Fruit fly (Drosophila melanogaster): ENCODE measurements around the gene Pli.

The Pli gene

DNA sequence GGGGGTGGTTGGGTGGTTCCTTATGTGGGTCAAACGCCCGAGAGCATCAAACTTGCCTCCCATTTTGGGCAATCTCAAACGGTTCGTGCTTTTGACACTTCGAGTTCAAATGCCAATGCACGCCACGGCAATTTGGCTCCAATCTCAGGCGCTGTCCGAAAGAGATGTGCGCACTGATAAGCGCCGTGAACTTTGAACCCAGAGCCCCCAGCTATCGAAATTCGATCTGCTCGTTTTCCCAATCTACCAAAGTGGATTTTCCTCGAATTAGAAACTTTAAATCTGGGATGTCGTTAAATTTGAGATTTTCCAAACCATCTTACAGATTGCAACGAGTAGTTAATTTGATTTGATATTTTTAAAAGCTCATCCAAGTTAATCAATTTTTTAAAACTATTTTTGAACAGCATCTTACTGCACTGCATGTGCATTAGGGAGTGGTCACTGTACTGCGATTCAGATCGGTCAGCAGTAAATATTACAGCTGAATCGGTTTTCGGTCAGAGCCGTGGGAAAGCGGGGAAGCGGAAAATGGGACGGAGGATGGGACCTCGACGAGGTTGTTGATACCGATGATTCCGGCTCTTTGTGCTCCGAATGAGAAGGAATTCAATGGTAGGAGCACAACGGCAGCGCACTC is 5.6 kb downstream of the Pli start (continued):
- no peak for TF ChIP-seq D (optimal IDR thresholded peaks at IDR 0.05)
- TF ChIP-seq D (GFP tag; optimal IDR thresholded peaks at IDR 0.05): no peak
- TF ChIP-seq CG14667 (GFP tag; IDR thresholded peaks at IDR 0.05): no peak
- TF ChIP-seq hb (GFP tag; IDR thresholded peaks at IDR 0.05; ENCODE audit: partially characterized antibody): no peak
- TF ChIP-seq fu2 (GFP tag; optimal IDR thresholded peaks at IDR 0.05): no peak
- no peak for TF ChIP-seq CG3995 (GFP tag; optimal IDR thresholded peaks at IDR 0.05)
- TF ChIP-seq tio (GFP tag; optimal IDR thresholded peaks at IDR 0.05): no peak
- TF ChIP-seq stc (GFP tag; IDR thresholded peaks at IDR 0.05): no peak
- TF ChIP-seq E2f2 (GFP tag; IDR thresholded peaks at IDR 0.05): no peak
- peak; percentile 54 for TF ChIP-seq grau (tag; optimal IDR thresholded peaks at IDR 0.05)
- TF ChIP-seq chinmo (GFP tag; IDR thresholded peaks at IDR 0.05; ENCODE audit: partially characterized antibody): no peak
- no peak for TF ChIP-seq hbn (GFP tag; IDR thresholded peaks at IDR 0.05; ENCODE audit: partially characterized antibody)
- TF ChIP-seq sqz (GFP tag; optimal IDR thresholded peaks at IDR 0.05): no peak
- TF ChIP-seq CG9876 (GFP tag; optimal IDR thresholded peaks at IDR 0.05): no peak
- no peak for TF ChIP-seq CG1233 (GFP tag; optimal IDR thresholded peaks at IDR 0.05)
- TF ChIP-seq CG7357 (GFP tag; IDR thresholded peaks at IDR 0.05): no peak
- no peak for TF ChIP-seq az2 (GFP tag; optimal IDR thresholded peaks at IDR 0.05)
- no peak for TF ChIP-seq CG12391 (tag; optimal IDR thresholded peaks at IDR 0.05)
- TF ChIP-seq slp2 (GFP tag; optimal IDR thresholded peaks at IDR 0.05): no peak
- TF ChIP-seq corto (GFP tag; optimal IDR thresholded peaks at IDR 0.05): no peak
- no peak for TF ChIP-seq Dek (tag; optimal IDR thresholded peaks at IDR 0.05)
- TF ChIP-seq ara (GFP tag; IDR thresholded peaks at IDR 0.05): no peak
- TF ChIP-seq ap (GFP tag; IDR thresholded peaks at IDR 0.05): no peak
- TF ChIP-seq YL-1 (GFP tag; optimal IDR thresholded peaks at IDR 0.05): no peak
- 0 out of 2 replicates have a peak, but pooled peaks have one; percentile 14 for TF ChIP-seq Xrp1 (GFP tag; IDR thresholded peaks at IDR 0.05)
- no peak for TF ChIP-seq crc (GFP tag; optimal IDR thresholded peaks at IDR 0.05)
- peak; percentile 72 for TF ChIP-seq sens (GFP tag)
- TF ChIP-seq disco-r (GFP tag; optimal IDR thresholded peaks at IDR 0.05): no peak
- no peak for TF ChIP-seq CG8290 (GFP tag; optimal IDR thresholded peaks at IDR 0.05)
- TF ChIP-seq CG8290 (tag; optimal IDR thresholded peaks at IDR 0.05): no peak
- no peak for TF ChIP-seq pnt (GFP tag; optimal IDR thresholded peaks at IDR 0.05)
- TF ChIP-seq mirr (GFP tag; optimal IDR thresholded peaks at IDR 0.05): no peak
- TF ChIP-seq CG7963 (GFP tag; IDR thresholded peaks at IDR 0.05; ENCODE audit: partially characterized antibody): no peak
- TF ChIP-seq gfzf (GFP tag; optimal IDR thresholded peaks at IDR 0.05): no peak
- TF ChIP-seq Gug (GFP tag; IDR thresholded peaks at IDR 0.05): no peak
- TF ChIP-seq org-1 (GFP tag; optimal IDR thresholded peaks at IDR 0.05): no peak
- TF ChIP-seq tup (GFP tag; optimal IDR thresholded peaks at IDR 0.05): no peak
- TF ChIP-seq CG30431 (GFP tag; optimal IDR thresholded peaks at IDR 0.05): peak; percentile 8

DNA sequence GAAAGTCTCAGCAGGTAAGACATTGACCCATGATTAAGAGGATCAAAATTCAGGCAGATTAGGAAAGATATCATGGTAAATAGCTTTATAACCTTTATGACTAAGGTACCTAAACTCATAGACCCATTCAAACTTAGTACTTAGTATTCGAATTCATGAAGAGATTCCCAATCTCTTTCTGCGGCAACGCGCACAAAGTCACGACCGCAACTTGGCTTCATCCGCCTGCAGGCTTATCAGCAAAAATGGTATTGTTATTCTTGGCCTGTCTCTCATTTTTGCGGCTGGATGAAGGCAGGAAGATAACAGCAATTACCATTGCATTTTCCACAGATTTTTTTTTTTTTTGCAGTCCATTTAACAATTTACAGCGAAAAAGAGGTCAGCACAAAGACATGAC is 9.6 kb downstream of the Pli start:
- TF ChIP-seq CG11560 (tag; IDR thresholded peaks at IDR 0.05): no peak
- TF ChIP-seq kah (GFP tag; optimal IDR thresholded peaks at IDR 0.05): no peak
- TF ChIP-seq ems (GFP tag; optimal IDR thresholded peaks at IDR 0.05): no peak
- peak in 1 of 2 experiments; percentile 49 for TF ChIP-seq tll (GFP tag; optimal IDR thresholded peaks at IDR 0.05)
- TF ChIP-seq CG8944 (GFP tag; optimal IDR thresholded peaks at IDR 0.05): no peak
- no peak for TF ChIP-seq Hey (tag; optimal IDR thresholded peaks at IDR 0.05)
- TF ChIP-seq pan (optimal IDR thresholded peaks at IDR 0.05): no peak
- TF ChIP-seq pan (GFP tag; optimal IDR thresholded peaks at IDR 0.05 in 1 of 2, IDR thresholded peaks at IDR 0.05 in 1 of 2): no peak
- TF ChIP-seq CG15479 (GFP tag; optimal IDR thresholded peaks at IDR 0.05): peak; percentile 65
- no peak for TF ChIP-seq gce (GFP tag; IDR thresholded peaks at IDR 0.05)
- no peak for TF ChIP-seq HmgZ (tag; optimal IDR thresholded peaks at IDR 0.05)
- TF ChIP-seq gt (GFP tag; IDR thresholded peaks at IDR 0.05): no peak

All from whole organism, embryonic.